Fruit fly (Drosophila melanogaster) whole organism, wandering third instar larva: ENCODE results near the gene CG14391.

Experiments
- CG32264 ChIP-seq: fragments of 200-800 bp; sonication (Bioruptor generic); optimal IDR thresholded peaks from 2 replicates; lab custom pipeline; 2016; ENCODE audit warnings: missing biosample characterization, missing genetic modification characterization
- CrebA ChIP-seq: fragments of 200-800 bp; sonication (Bioruptor generic); optimal IDR thresholded peaks from 2 replicates; lab custom pipeline; 2016; ENCODE audit warnings: missing biosample characterization, mild to moderate bottlenecking, missing genetic modification characterization, borderline replicate concordance
- Dif ChIP-seq: fragments of 200-275, 200-300 bp; sonication (Bioruptor generic); optimal IDR thresholded peaks from 2 replicates; lab custom pipeline; 2018; ENCODE audit warnings: missing biosample characterization, missing genetic modification characterization; ENCODE audit not compliant: partially characterized antibody
- GATAd ChIP-seq: sonication (Bioruptor generic); optimal IDR thresholded peaks from 2 replicates; lab custom pipeline; 2016; ENCODE audit warnings: missing biosample characterization, missing genetic modification characterization
- HLH106 ChIP-seq: fragments of 200-800 bp; optimal IDR thresholded peaks from 3 replicates; lab custom pipeline; 2019; ENCODE audit warnings: missing biosample characterization, mild to moderate bottlenecking, missing genetic modification characterization, moderate library complexity
- Hr83 ChIP-seq: fragments of 200-300 bp; sonication (Bioruptor generic); optimal IDR thresholded peaks from 2 replicates; lab custom pipeline; 2016; ENCODE audit warnings: missing biosample characterization, mild to moderate bottlenecking, missing genetic modification characterization, moderate library complexity; ENCODE audit not compliant: poor library complexity, severe bottlenecking
- Mio ChIP-seq: sonication (Bioruptor generic); optimal IDR thresholded peaks from 2 replicates; lab custom pipeline; 2016; ENCODE audit warnings: missing biosample characterization, missing genetic modification characterization
- OdsH ChIP-seq: fragments of 200-800 bp; sonication (Bioruptor generic); optimal IDR thresholded peaks from 2 replicates; lab custom pipeline; 2016; ENCODE audit warnings: missing biosample characterization, mild to moderate bottlenecking, missing genetic modification characterization
- Rel ChIP-seq, 2 experiments: fragments of 200-800 bp; sonication (Bioruptor generic) in 1 of 2; optimal IDR thresholded peaks; 2 replicates in 1 of 2; 3 replicates in 1 of 2; lab custom pipeline; 2016 to 2019; ENCODE audit warnings: mild to moderate bottlenecking in 2 of 2, missing biosample characterization in 2 of 2, missing genetic modification characterization in 2 of 2, moderate library complexity in 1 of 2
- Vsx2 ChIP-seq: fragments of 200-300, 225-300 bp; sonication (Bioruptor generic); optimal IDR thresholded peaks from 2 replicates; lab custom pipeline; 2018; ENCODE audit warnings: missing biosample characterization, missing genetic modification characterization; ENCODE audit not compliant: partially characterized antibody
- br ChIP-seq: fragments of 200-800 bp; sonication (Bioruptor generic); optimal IDR thresholded peaks from 2 replicates; lab custom pipeline; 2016; ENCODE audit warnings: missing biosample characterization, missing genetic modification characterization
- brk ChIP-seq: fragments of 200-800 bp; sonication (Bioruptor generic); optimal IDR thresholded peaks from 2 replicates; lab custom pipeline; 2016; ENCODE audit warnings: missing biosample characterization, mild to moderate bottlenecking, missing genetic modification characterization
- dl ChIP-seq, 2 experiments: fragments of 175-275, 200-275 bp in 1 of 2; fragments of 200-275 bp in 1 of 2; sonication (Bioruptor generic); optimal IDR thresholded peaks; lab custom pipeline; 2018; ENCODE audit warnings: mild to moderate bottlenecking in 2 of 2, missing biosample characterization in 2 of 2, missing genetic modification characterization in 2 of 2, moderate library complexity in 2 of 2; ENCODE audit not compliant: partially characterized antibody in 2 of 2, insufficient read depth in 1 of 2
- dmrt93B ChIP-seq: fragments of 200-800 bp; sonication (Bioruptor generic); optimal IDR thresholded peaks from 2 replicates; lab custom pipeline; 2018; ENCODE audit warnings: missing biosample characterization, mild to moderate bottlenecking, missing genetic modification characterization
- dsf ChIP-seq: sonication (Bioruptor generic); optimal IDR thresholded peaks from 2 replicates; lab custom pipeline; 2016; ENCODE audit warnings: missing biosample characterization, missing genetic modification characterization, borderline replicate concordance
- ey ChIP-seq: fragments of 200-800 bp; sonication (Bioruptor generic); optimal IDR thresholded peaks from 2 replicates; lab custom pipeline; 2016; ENCODE audit warnings: missing biosample characterization, missing genetic modification characterization
- foxo ChIP-seq, 2 experiments: fragments of 200-800 bp; sonication (Bioruptor generic); optimal IDR thresholded peaks; 2 replicates in 1 of 2; 3 replicates in 1 of 2; lab custom pipeline; 2016 to 2017; ENCODE audit warnings: missing biosample characterization in 2 of 2, missing genetic modification characterization in 2 of 2
- fru ChIP-seq: fragments of 200-800 bp; sonication (Bioruptor generic); optimal IDR thresholded peaks from 3 replicates; lab custom pipeline; 2016; ENCODE audit warnings: missing biosample characterization, mild to moderate bottlenecking, missing genetic modification characterization
- h ChIP-seq: fragments of 200-800 bp; sonication (Bioruptor generic); optimal IDR thresholded peaks from 3 replicates; lab custom pipeline; 2016; ENCODE audit warnings: missing biosample characterization, mild to moderate bottlenecking, missing genetic modification characterization
- jim ChIP-seq: fragments of 175-275, 200-325 bp; sonication (Bioruptor generic); optimal IDR thresholded peaks from 2 replicates; lab custom pipeline; 2016; ENCODE audit warnings: missing biosample characterization, mild to moderate bottlenecking, missing genetic modification characterization
- lola ChIP-seq: fragments of >200 bp; optimal IDR thresholded peaks from 2 replicates; lab custom pipeline; 2017; ENCODE audit warnings: missing biosample characterization, missing genetic modification characterization
- psq ChIP-seq: fragments of 200-800 bp; sonication (Bioruptor generic); optimal IDR thresholded peaks from 3 replicates; lab custom pipeline; 2017; ENCODE audit warnings: missing biosample characterization, mild to moderate bottlenecking, missing genetic modification characterization, moderate library complexity
- sage ChIP-seq: fragments of 200-800 bp; sonication (Bioruptor generic); optimal IDR thresholded peaks from 2 replicates; lab custom pipeline; 2016; ENCODE audit warnings: missing biosample characterization, mild to moderate bottlenecking, missing genetic modification characterization
- tai ChIP-seq: sonication (Bioruptor generic); optimal IDR thresholded peaks from 2 replicates; lab custom pipeline; 2016; ENCODE audit warnings: missing biosample characterization, missing genetic modification characterization
- usp ChIP-seq: fragments of >200 bp; optimal IDR thresholded peaks from 2 replicates; lab custom pipeline; 2017; ENCODE audit warnings: missing biosample characterization, missing genetic modification characterization
- woc ChIP-seq: sonication (Bioruptor generic); optimal IDR thresholded peaks from 2 replicates; lab custom pipeline; 2016; ENCODE audit warnings: missing biosample characterization, mild to moderate bottlenecking, missing genetic modification characterization

CG14391 gene

dm6 chr3R:12647954-12648353 is 46.7 kb downstream of the CG14391 start, which contains the start of gene Dtg:
Gene Dtg, plus strand, starts transcription at chr3R:12648058.
- TF ChIP-seq Dif (GFP tag; lab: Kevin White, UChicago), result no peak
- no peak for TF ChIP-seq GATAd (GFP tag; lab: Kevin White, UChicago)
- TF ChIP-seq Mio (GFP tag; lab: Kevin White, UChicago), result no peak
- TF ChIP-seq Vsx2, result peak; percentile 64
- no peak for TF ChIP-seq OdsH (GFP tag; lab: Kevin White, UChicago)
- TF ChIP-seq tai (GFP tag; lab: Kevin White, UChicago), result no peak
- TF ChIP-seq Rel (GFP tag; optimal IDR thresholded peaks at IDR 0.05; lab: Kevin White, UChicago), result no peak
- TF ChIP-seq Rel (tag; optimal IDR thresholded peaks at IDR 0.05; lab: Kevin White, UChicago), result peak; percentile 6
- TF ChIP-seq usp (GFP tag; lab: Kevin White, UChicago), result no peak
- no peak for TF ChIP-seq CrebA
- TF ChIP-seq dmrt93B (GFP tag; lab: Kevin White, UChicago), result no peak
- peak; percentile 11 for TF ChIP-seq Hr83 (GFP tag; lab: Kevin White, UChicago)
- peak; percentile 22 for TF ChIP-seq fru (GFP tag; lab: Kevin White, UChicago)
- no peak for TF ChIP-seq dsf
- no peak for TF ChIP-seq CG32264
- no peak for TF ChIP-seq woc (GFP tag; lab: Kevin White, UChicago)
- no peak for TF ChIP-seq ey (GFP tag; lab: Kevin White, UChicago)
- TF ChIP-seq h (GFP tag; lab: Kevin White, UChicago), result no peak
- peak; percentile 45 for TF ChIP-seq br (GFP tag; lab: Kevin White, UChicago)
- TF ChIP-seq dl (GFP tag; optimal IDR thresholded peaks at IDR 0.05; lab: Kevin White, UChicago; ENCODE audit: insufficient read depth in 1 of 2, partially characterized antibody in 2 of 2), result no peak
- no peak for TF ChIP-seq sage (GFP tag; lab: Kevin White, UChicago)

dm6 chr3R:12647348-12647747 is 47.3 kb downstream of the CG14391 start:
- TF ChIP-seq sage (GFP tag; lab: Kevin White, UChicago), result no peak
- TF ChIP-seq usp (GFP tag; lab: Kevin White, UChicago), result no peak
- no peak for TF ChIP-seq jim (GFP tag; lab: Kevin White, UChicago)
- no peak for TF ChIP-seq dsf
- TF ChIP-seq brk, result no peak

dm6 chr3R:12646926-12647325 is 47.7 kb downstream of the CG14391 start:
- TF ChIP-seq brk, result no peak

- TF ChIP-seq GATAd (GFP tag; lab: Kevin White, UChicago) (no peak), br (GFP tag; lab: Kevin White, UChicago) (no peak)
Measured at dm6 chr3R:12645771-12646317, 48.8 kb downstream of the CG14391 start.

- no peak for TF ChIP-seq dsf
- TF ChIP-seq Dif (GFP tag; lab: Kevin White, UChicago), result no peak
- TF ChIP-seq psq (GFP tag; lab: Kevin White, UChicago), result no peak
- TF ChIP-seq HLH106, result peak; percentile 15
- no peak for TF ChIP-seq CG32264
- no peak for TF ChIP-seq foxo (GFP tag; optimal IDR thresholded peaks at IDR 0.05; lab: Kevin White, UChicago)
- TF ChIP-seq lola (GFP tag; lab: Kevin White, UChicago), result no peak
- no peak for TF ChIP-seq h (GFP tag; lab: Kevin White, UChicago)
Measured at dm6 chr3R:12644621-12645310, 49.9 kb downstream of the CG14391 start.
